Fruit fly (Drosophila melanogaster): ENCODE measurements around the gene GlcAT-P.
"Not testable (repeated sequence)": the region's sequence is repeated elsewhere in the genome, so short reads cannot be mapped to it uniquely, and the experiment has no call there.

GlcAT-P gene

dm6 chr3L:11132055-11132454 lies 65.3 kb downstream of the GlcAT-P start, which contains the start of gene CG32074:
TSS of gene CG32074 (minus strand) at chr3L:11132322.
- TF ChIP-seq CG8478, CTCF (optimal IDR thresholded peaks at IDR 0.05): not testable (repeated sequence)

dm6 chr3L:11130535-11130934 lies 66.8 kb downstream of the GlcAT-P start, which contains the start of gene nol:
TSS of gene nol (plus strand) at chr3L:11130835.
- no peak for TF ChIP-seq CTCF (optimal IDR thresholded peaks at IDR 0.05)
